Worm (Caenorhabditis elegans) whole organism, L2 larva: ENCODE results near the gene ZK228.4.

Experiments
- ama-1 ChIP-seq: fragments of 150-350 bp; optimal IDR thresholded peaks from 2 replicates; lab custom pipeline; 2018; ENCODE audit warnings: inconsistent platforms
- dmd-4 ChIP-seq: sonication (generic microtip); optimal IDR thresholded peaks from 2 replicates; lab custom pipeline; 2017; ENCODE audit warnings: missing biosample characterization, missing genetic modification characterization
- egl-27 ChIP-seq: sonication (generic microtip); optimal IDR thresholded peaks from 3 replicates; lab custom pipeline; 2017; ENCODE audit warnings: missing biosample characterization, missing genetic modification reagents, missing genetic modification characterization
- elt-3 ChIP-seq: sonication (generic microtip); optimal IDR thresholded peaks from 2 replicates; lab custom pipeline; 2017; ENCODE audit warnings: missing biosample characterization, missing genetic modification characterization
- fos-1 ChIP-seq: fragments of 150-350 bp; optimal IDR thresholded peaks from 2 replicates; lab custom pipeline; 2014; ENCODE audit warnings: missing biosample characterization, missing genetic modification characterization
- lsy-2 ChIP-seq, 2 experiments: fragments of 150-350 bp in 1 of 2; sonication (generic microtip) in 1 of 2; optimal IDR thresholded peaks; 2 replicates each; lab custom pipeline; 2014 to 2017; ENCODE audit warnings: missing biosample characterization in 2 of 2, missing genetic modification characterization in 2 of 2
- nhr-77 ChIP-seq: fragments of 150-350 bp; optimal IDR thresholded peaks from 2 replicates; lab custom pipeline; 2014; ENCODE audit warnings: missing biosample characterization, missing genetic modification characterization
- unc-39 ChIP-seq: fragments of 150-350 bp; optimal IDR thresholded peaks from 2 replicates; lab custom pipeline; 2014; ENCODE audit warnings: missing biosample characterization, missing genetic modification characterization
- zag-1 ChIP-seq: fragments of 150-350 bp; optimal IDR thresholded peaks from 2 replicates; lab custom pipeline; 2014; ENCODE audit warnings: missing biosample characterization, missing genetic modification characterization
- ztf-1 ChIP-seq: fragments of 200-800 bp; sonication (Bioruptor generic); conservative IDR thresholded peaks from 2 replicates; pipeline ENCODE4 v1.3.6; 2022; ENCODE audit warnings: missing genetic modification characterization, missing compliant biosample characterization

ce11 chrV:18508564-18508963, 46.0 kb downstream of the ZK228.4 start, which contains the start of gene Y51A2D.1:
- TF ChIP-seq unc-39 (tag; lab: Kevin White, UChicago) = no peak
- TF ChIP-seq zag-1 (tag; lab: Kevin White, UChicago) = no peak
- TF ChIP-seq egl-27 (tag; lab: Kevin White, UChicago) = no peak
- no peak for TF ChIP-seq fos-1 (tag; lab: Kevin White, UChicago)
- no peak for TF ChIP-seq lsy-2 (tag; optimal IDR thresholded peaks at IDR 0.05; lab: Kevin White, UChicago)
- TF ChIP-seq ama-1 (lab: Kevin White, UChicago) = no peak
- TF ChIP-seq dmd-4 (tag; lab: Kevin White, UChicago) = no peak
- TF ChIP-seq ztf-1 (GFP tag; lab: Robert Waterston, UW) = no peak
- no peak for TF ChIP-seq elt-3 (tag; lab: Kevin White, UChicago)
- TF ChIP-seq nhr-77 = no peak
